Worm (Caenorhabditis elegans): Measurements from ENCODE around the gene Y65A5A.2.

ce11 chrIV:16442963-16443362, 31.1 kb downstream of the Y65A5A.2 start, which contains the start of gene dlc-4:
- no peak for TF ChIP-seq dao-5 (tag; optimal IDR thresholded peaks at IDR 0.05)
- no peak for TF ChIP-seq W03F9.2 (tag; optimal IDR thresholded peaks at IDR 0.05)
- no peak for TF ChIP-seq him-1 (tag; optimal IDR thresholded peaks at IDR 0.05)

All from whole organism, L4/young adult.